Fruit fly (Drosophila melanogaster): Measurements from ENCODE around the gene CG16989.

DNA sequence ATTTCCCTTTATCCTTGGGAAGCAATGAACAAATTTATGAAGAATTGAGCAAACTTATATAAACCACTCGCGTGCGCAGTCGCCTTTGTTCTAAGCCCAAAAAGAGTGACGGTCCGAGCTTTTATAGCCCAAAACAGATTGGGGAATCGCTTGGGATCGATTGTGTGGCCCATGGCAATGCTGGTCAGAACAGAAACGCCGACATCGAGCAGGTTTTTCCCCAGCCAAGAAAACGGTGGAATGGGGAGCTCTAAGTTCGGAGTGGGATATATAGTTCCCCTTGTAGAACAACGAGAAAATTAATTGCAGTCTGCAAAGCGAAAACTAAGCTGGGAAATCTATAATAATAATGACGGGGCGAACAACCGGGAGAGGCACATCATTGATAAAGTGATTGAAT lies 41.7 kb upstream of the CG16989 start, which contains the start of gene CG13362:
- TF ChIP-seq h (optimal IDR thresholded peaks at IDR 0.05) (no peak), psq (optimal IDR thresholded peaks at IDR 0.05) (no peak), Sin3A (optimal IDR thresholded peaks at IDR 0.05) (no peak), ttk (optimal IDR thresholded peaks at IDR 0.05) (no peak), Myc (optimal IDR thresholded peaks at IDR 0.05) (no peak)
